Worm (Caenorhabditis elegans): Measurements from ENCODE around the gene ttr-28.

The ttr-28 gene

ce11 chrV:12907436-12907835, 2.5 kb upstream of the ttr-28 start:
- TF ChIP-seq pqm-1 (tag; optimal IDR thresholded peaks at IDR 0.05) (no peak), alr-1 (tag; optimal IDR thresholded peaks at IDR 0.05; ENCODE audit: borderline replicate concordance) (no peak), hlh-17 (GFP tag; optimal IDR thresholded peaks at IDR 0.05; ENCODE audit: borderline replicate concordance) (no peak), ceh-90 (tag; optimal IDR thresholded peaks at IDR 0.05) (no peak)

- TF ChIP-seq nhr-28 (tag; optimal IDR thresholded peaks at IDR 0.05) (no peak), nhr-11 (tag; optimal IDR thresholded peaks at IDR 0.05) (no peak), C16A3.4 (tag; optimal IDR thresholded peaks at IDR 0.05) (no peak), sptf-1 (tag; optimal IDR thresholded peaks at IDR 0.05) (no peak), mab-9 (GFP tag; IDR thresholded peaks at IDR 0.05) (no peak), egl-27 (tag; optimal IDR thresholded peaks at IDR 0.05) (no peak), unc-130 (tag; optimal IDR thresholded peaks at IDR 0.05) (no peak), lsy-2 (tag; optimal IDR thresholded peaks at IDR 0.05) (no peak), nhr-71 (tag; optimal IDR thresholded peaks at IDR 0.05) (no peak), Y116A8C.19 (tag; optimal IDR thresholded peaks at IDR 0.05; ENCODE audit: borderline replicate concordance) (no peak), ztf-4 (tag; optimal IDR thresholded peaks at IDR 0.05) (no peak), xbp-1 (tag; optimal IDR thresholded peaks at IDR 0.05) (no peak), nhr-90 (tag; optimal IDR thresholded peaks at IDR 0.05; ENCODE audit: poor library complexity) (no peak), aha-1 (tag; optimal IDR thresholded peaks at IDR 0.05) (no peak)
These were observed 1.8 kb upstream of the ttr-28 start, which contains the start of gene ttr-29 for ce11 chrV:12906732-12907131. Gene ttr-29, minus strand, starts transcription at chrV:12906832.

DNA sequence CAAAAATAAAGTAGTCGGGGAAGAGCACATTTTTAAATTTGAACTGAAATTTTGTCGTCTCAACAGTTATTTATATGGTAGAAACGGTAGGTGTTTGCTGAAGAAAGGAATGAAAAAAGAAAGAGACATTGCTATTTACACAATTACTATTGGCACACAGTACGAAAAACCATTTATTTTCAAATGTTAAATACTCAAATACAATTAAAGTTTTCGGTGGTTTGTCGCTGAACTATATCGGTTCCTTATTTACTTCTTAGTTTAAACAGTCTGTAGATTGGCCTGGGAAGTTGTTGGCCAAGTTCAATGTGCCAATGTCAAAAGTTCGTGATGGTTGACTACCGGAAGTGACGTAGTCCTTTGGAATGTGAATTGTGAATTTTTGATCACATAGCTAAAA, 920 bp downstream of the ttr-28 start, which contains the start of gene ttr-27:
Gene ttr-27, minus strand, starts transcription at position 45 of the 400 bp plus-strand sequence.
- TF ChIP-seq tbx-2 (tag; optimal IDR thresholded peaks at IDR 0.05) (peak; percentile 36), nhr-77 (tag; optimal IDR thresholded peaks at IDR 0.05) (peak; percentile 23), fkh-10 (GFP tag; optimal IDR thresholded peaks at IDR 0.05) (no peak), mab-9 (GFP tag; IDR thresholded peaks at IDR 0.05) (no peak), lin-14 (GFP tag; optimal IDR thresholded peaks at IDR 0.05) (peak; percentile 34), sup-37 (GFP tag; optimal IDR thresholded peaks at IDR 0.05) (no peak), efl-1 (optimal IDR thresholded peaks at IDR 0.05) (no peak), efl-1 (GFP tag; optimal IDR thresholded peaks at IDR 0.05 in 1 of 2) (peak in 1 of 2 experiments; percentile 12)

DNA sequence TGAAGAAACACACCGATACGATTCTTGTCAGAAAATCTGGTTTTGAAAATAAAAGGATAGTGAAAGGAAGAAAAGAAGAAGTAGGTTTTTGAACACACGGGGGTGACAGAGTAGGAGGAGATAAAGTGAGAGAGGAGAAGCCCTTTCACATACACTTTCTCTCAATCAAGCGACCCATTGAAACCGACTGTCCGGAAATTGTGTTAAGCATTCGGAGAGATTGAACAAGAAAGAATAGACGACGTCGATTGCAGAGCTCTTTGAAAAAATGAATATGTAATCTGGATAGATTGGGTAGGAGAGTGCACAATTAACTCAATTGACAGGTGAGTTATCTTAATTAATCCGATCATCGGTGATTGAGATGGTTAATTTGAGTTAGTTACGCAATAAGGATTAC, 3.7 kb downstream of the ttr-28 start:
- TF ChIP-seq fkh-10 (GFP tag; optimal IDR thresholded peaks at IDR 0.05), result peak; percentile 60
- peak; percentile 66 for TF ChIP-seq lin-14 (GFP tag; optimal IDR thresholded peaks at IDR 0.05)
- TF ChIP-seq vab-15 (tag; optimal IDR thresholded peaks at IDR 0.05), result no peak
- peak; percentile 64 for TF ChIP-seq blmp-1 (tag; optimal IDR thresholded peaks at IDR 0.05)
- TF ChIP-seq mab-9 (GFP tag; IDR thresholded peaks at IDR 0.05), result 0 out of 2 replicates have a peak, but pooled peaks have one; percentile 19

ce11 chrV:12898583-12899232, 6.3 kb downstream of the ttr-28 start:
- TF ChIP-seq egl-27 (tag; optimal IDR thresholded peaks at IDR 0.05), result no peak
- peak in 1 of 3 experiments; percentile 12 for TF ChIP-seq ceh-82 (tag; optimal IDR thresholded peaks at IDR 0.05)
- TF ChIP-seq lsy-2 (tag; optimal IDR thresholded peaks at IDR 0.05), result no peak
- no peak for TF ChIP-seq ceh-88 (GFP tag; IDR thresholded peaks at IDR 0.05)
- no peak for TF ChIP-seq efl-1 (optimal IDR thresholded peaks at IDR 0.05)
- peak in 1 of 2 experiments; percentile 60 for TF ChIP-seq efl-1 (GFP tag; optimal IDR thresholded peaks at IDR 0.05 in 1 of 2)
- TF ChIP-seq pax-3 (tag; optimal IDR thresholded peaks at IDR 0.05), result peak; percentile 32
- no peak for TF ChIP-seq pqm-1 (tag; optimal IDR thresholded peaks at IDR 0.05)
- peak; percentile 41 for TF ChIP-seq lin-14 (GFP tag; optimal IDR thresholded peaks at IDR 0.05)
- TF ChIP-seq ceh-63 (GFP tag; optimal IDR thresholded peaks at IDR 0.05), result peak; percentile 13
- TF ChIP-seq dsc-1 (tag; optimal IDR thresholded peaks at IDR 0.05), result peak; percentile 33
- peak; percentile 8 for TF ChIP-seq egl-13 (tag; optimal IDR thresholded peaks at IDR 0.05)
